Fruit fly (Drosophila melanogaster) whole organism, embryonic: ENCODE measurements around the gene Hmr.

Experiments
- CG10366 ChIP-seq: fragments of 200-800 bp; sonication (Bioruptor generic); IDR thresholded peaks from 2 replicates; pipeline ENCODE4 v1.3.6; 2022; ENCODE audit warnings: missing biosample characterization, missing genetic modification characterization
- CG10431 ChIP-seq: fragments of 200-800 bp; sonication (Bioruptor generic); optimal IDR thresholded peaks from 3 replicates; lab custom pipeline; 2018; ENCODE audit warnings: missing biosample characterization, mild to moderate bottlenecking, missing genetic modification characterization
- CG10654 ChIP-seq: fragments of 200-800 bp; sonication (Bioruptor generic); optimal IDR thresholded peaks from 2 replicates; lab custom pipeline; 2016; ENCODE audit warnings: missing biosample characterization, missing genetic modification characterization
- CG11695 ChIP-seq: fragments of 200-800 bp; sonication (Bioruptor generic); IDR thresholded peaks from 3 replicates; pipeline ENCODE4 v1.3.6; 2022; ENCODE audit warnings: missing biosample characterization, missing genetic modification characterization
- CG12155 ChIP-seq: fragments of 200-800 bp; sonication (Bioruptor generic); optimal IDR thresholded peaks from 3 replicates; lab custom pipeline; 2016; ENCODE audit warnings: missing biosample characterization, missing genetic modification characterization
- CG12942 ChIP-seq: fragments of 200-800 bp; sonication (Bioruptor generic); optimal IDR thresholded peaks from 3 replicates; lab custom pipeline; 2016; ENCODE audit warnings: missing biosample characterization, missing genetic modification characterization
- CG14710 ChIP-seq: fragments of 200-800 bp; sonication (Bioruptor generic); optimal IDR thresholded peaks from 3 replicates; lab custom pipeline; 2019; ENCODE audit warnings: missing biosample characterization, mild to moderate bottlenecking, missing genetic modification characterization, moderate library complexity
- CG18262 ChIP-seq: fragments of 200-800 bp; optimal IDR thresholded peaks from 3 replicates; lab custom pipeline; 2019; ENCODE audit warnings: missing biosample characterization, mild to moderate bottlenecking, missing genetic modification characterization, moderate library complexity
- CG18619 ChIP-seq: fragments of 200-800 bp; sonication (Bioruptor generic); optimal IDR thresholded peaks from 3 replicates; lab custom pipeline; 2017; ENCODE audit warnings: missing biosample characterization, mild to moderate bottlenecking, missing genetic modification characterization
- CG2120 ChIP-seq: fragments of 200-800 bp; sonication (Bioruptor generic); optimal IDR thresholded peaks from 3 replicates; lab custom pipeline; 2016; ENCODE audit warnings: missing biosample characterization, missing genetic modification characterization
- CG2129 ChIP-seq: fragments of 200-800 bp; sonication (Bioruptor generic); IDR thresholded peaks from 2 replicates; pipeline ENCODE4 v1.3.6; 2022; ENCODE audit warnings: missing biosample characterization, missing genetic modification characterization; ENCODE audit not compliant: partially characterized antibody
- CG30431 ChIP-seq: fragments of 200-800 bp; sonication (Bioruptor generic); optimal IDR thresholded peaks from 2 replicates; lab custom pipeline; 2017; ENCODE audit warnings: missing biosample characterization, missing genetic modification characterization
- CG31441 ChIP-seq: fragments of 200-800 bp; sonication (Bioruptor generic); IDR thresholded peaks from 2 replicates; pipeline ENCODE4 v1.3.6; 2022; ENCODE audit warnings: missing biosample characterization, missing genetic modification characterization
- CG32767 ChIP-seq: fragments of 200-800 bp; sonication (Bioruptor generic); IDR thresholded peaks from 2 replicates; pipeline ENCODE4 v1.3.6; 2022; ENCODE audit warnings: missing biosample characterization, missing genetic modification characterization
- CG3281 ChIP-seq: fragments of 200-800 bp; sonication (Bioruptor generic); optimal IDR thresholded peaks from 3 replicates; lab custom pipeline; 2017; ENCODE audit warnings: missing biosample characterization, mild to moderate bottlenecking, missing genetic modification characterization
- CG34224 ChIP-seq: fragments of 200-800 bp; sonication (Bioruptor generic); IDR thresholded peaks from 3 replicates; pipeline ENCODE4 v1.3.6; 2022; ENCODE audit warnings: missing biosample characterization, missing genetic modification characterization; ENCODE audit not compliant: partially characterized antibody
- CG4707 ChIP-seq: fragments of 200-800 bp; sonication (Bioruptor generic); optimal IDR thresholded peaks from 2 replicates; lab custom pipeline; 2018; ENCODE audit warnings: missing biosample characterization, mild to moderate bottlenecking, missing genetic modification characterization, moderate library complexity
- CG6254 ChIP-seq: fragments of 200-800 bp; sonication (Bioruptor generic); optimal IDR thresholded peaks from 3 replicates; lab custom pipeline; 2017; ENCODE audit warnings: mild to moderate bottlenecking, missing biosample characterization, missing genetic modification reagents, missing genetic modification characterization
- CG6272 ChIP-seq: fragments of 200-800 bp; sonication (Bioruptor generic); IDR thresholded peaks from 2 replicates; pipeline ENCODE4 v1.3.6; 2022; ENCODE audit warnings: missing biosample characterization, missing genetic modification characterization
- CG7271 ChIP-seq: fragments of 200-800 bp; sonication (Bioruptor generic); optimal IDR thresholded peaks from 2 replicates; lab custom pipeline; 2018; ENCODE audit warnings: missing biosample characterization, mild to moderate bottlenecking, missing genetic modification characterization, moderate library complexity
- CG8388 ChIP-seq: fragments of 200-800 bp; sonication (Bioruptor generic); optimal IDR thresholded peaks from 2 replicates; lab custom pipeline; 2019; ENCODE audit warnings: missing biosample characterization, mild to moderate bottlenecking, missing genetic modification characterization, moderate library complexity
- CG9437 ChIP-seq: fragments of 200-800 bp; sonication (Bioruptor generic); optimal IDR thresholded peaks from 2 replicates; lab custom pipeline; 2018; ENCODE audit warnings: missing biosample characterization, mild to moderate bottlenecking, missing genetic modification characterization
- CG9817 ChIP-seq: fragments of 200-800 bp; sonication (Bioruptor generic); optimal IDR thresholded peaks from 2 replicates; lab custom pipeline; 2018; ENCODE audit warnings: missing biosample characterization, mild to moderate bottlenecking, missing genetic modification characterization, moderate library complexity
- CG9876 ChIP-seq: fragments of 200-800 bp; sonication (Bioruptor generic); optimal IDR thresholded peaks from 2 replicates; lab custom pipeline; 2016; ENCODE audit warnings: missing biosample characterization, missing genetic modification characterization
- Chrac-16 ChIP-seq: fragments of 200-800 bp; sonication (Bioruptor generic); optimal IDR thresholded peaks from 3 replicates; lab custom pipeline; 2016; ENCODE audit warnings: missing biosample characterization, missing genetic modification characterization
- CoRest ChIP-seq: fragments of 200-800 bp; sonication (Bioruptor generic); optimal IDR thresholded peaks from 3 replicates; lab custom pipeline; 2018; ENCODE audit warnings: missing biosample characterization, mild to moderate bottlenecking, missing genetic modification characterization, moderate library complexity
- Dip3 ChIP-seq: fragments of 200-800 bp; sonication (Bioruptor generic); optimal IDR thresholded peaks from 3 replicates; lab custom pipeline; 2016; ENCODE audit warnings: missing biosample characterization, missing genetic modification characterization
- Doc2 ChIP-seq: fragments of 200-800 bp; sonication (Bioruptor generic); IDR thresholded peaks from 2 replicates; pipeline ENCODE4 v1.3.6; 2022; ENCODE audit warnings: missing biosample characterization, missing genetic modification characterization
- E2f1 ChIP-seq: fragments of 200-800 bp; sonication (Bioruptor generic); IDR thresholded peaks from 2 replicates; pipeline ENCODE4 v1.3.6; 2022; ENCODE audit warnings: missing biosample characterization, missing genetic modification characterization
- Fer3 ChIP-seq: fragments of 200-800 bp; sonication (Bioruptor generic); optimal IDR thresholded peaks from 2 replicates; lab custom pipeline; 2018; ENCODE audit warnings: missing biosample characterization, mild to moderate bottlenecking, missing genetic modification characterization, moderate library complexity
- MTF-1 ChIP-seq: fragments of 200-800 bp; sonication (Bioruptor generic); optimal IDR thresholded peaks from 2 replicates; lab custom pipeline; 2018; ENCODE audit warnings: missing biosample characterization, mild to moderate bottlenecking, missing genetic modification characterization, borderline replicate concordance
- Meics ChIP-seq: fragments of 200-800 bp; sonication (Bioruptor generic); optimal IDR thresholded peaks from 2 replicates; lab custom pipeline; 2017; ENCODE audit warnings: missing biosample characterization, mild to moderate bottlenecking, missing genetic modification characterization
- Pdp1 ChIP-seq, 2 experiments: fragments of 200-800 bp; sonication (Bioruptor generic); optimal IDR thresholded peaks; 3 replicates each; lab custom pipeline; 2016; ENCODE audit warnings: missing biosample characterization in 2 of 2, missing genetic modification characterization in 2 of 2, mild to moderate bottlenecking in 1 of 2, moderate library complexity in 1 of 2
- Rfx ChIP-seq: fragments of 200-800 bp; sonication (Bioruptor generic); IDR thresholded peaks from 2 replicates; pipeline ENCODE4 v1.3.6; 2022; ENCODE audit warnings: missing biosample characterization, missing genetic modification characterization
- Side ChIP-seq: fragments of 200-800 bp; sonication (Bioruptor generic); optimal IDR thresholded peaks from 2 replicates; lab custom pipeline; 2016; ENCODE audit warnings: missing biosample characterization, missing genetic modification characterization
- bab2 ChIP-seq: fragments of 200-800 bp; sonication (Bioruptor generic); optimal IDR thresholded peaks from 2 replicates; lab custom pipeline; 2016; ENCODE audit warnings: missing biosample characterization, missing genetic modification characterization
- bsh ChIP-seq, 2 experiments: fragments of 200-800 bp; sonication (Bioruptor generic); optimal IDR thresholded peaks; 2 replicates each; lab custom pipeline; 2017 to 2018; ENCODE audit warnings: mild to moderate bottlenecking in 2 of 2, missing biosample characterization in 2 of 2, missing genetic modification characterization in 2 of 2, moderate library complexity in 1 of 2
- btn ChIP-seq: fragments of 200-800 bp; sonication (Bioruptor generic); optimal IDR thresholded peaks from 2 replicates; lab custom pipeline; 2016; ENCODE audit warnings: missing biosample characterization, missing genetic modification characterization
- caup ChIP-seq: fragments of 200-800 bp; sonication (Bioruptor generic); optimal IDR thresholded peaks from 3 replicates; lab custom pipeline; 2017; ENCODE audit warnings: missing biosample characterization, mild to moderate bottlenecking, missing genetic modification characterization, moderate library complexity; ENCODE audit not compliant: severe bottlenecking
- fd96Cb ChIP-seq: fragments of 200-800 bp; sonication (Bioruptor generic); optimal IDR thresholded peaks from 2 replicates; lab custom pipeline; 2018; ENCODE audit warnings: missing biosample characterization, mild to moderate bottlenecking, missing genetic modification characterization, moderate library complexity
- gro ChIP-seq: fragments of 200-800 bp; sonication (Bioruptor generic); optimal IDR thresholded peaks from 2 replicates; lab custom pipeline; 2016; ENCODE audit warnings: missing biosample characterization, missing genetic modification characterization
- gsb-n ChIP-seq: fragments of 200-800 bp; sonication (Bioruptor generic); optimal IDR thresholded peaks from 3 replicates; lab custom pipeline; 2018; ENCODE audit warnings: missing biosample characterization, mild to moderate bottlenecking, missing genetic modification characterization
- lab ChIP-seq: fragments of 200-800 bp; sonication (Bioruptor generic); optimal IDR thresholded peaks from 3 replicates; lab custom pipeline; 2017; ENCODE audit warnings: missing biosample characterization, missing genetic modification characterization, mild to moderate bottlenecking, moderate library complexity, missing genetic modification reagents
- lmd ChIP-seq: fragments of 200-800 bp; sonication (Bioruptor generic); IDR thresholded peaks from 2 replicates; pipeline ENCODE4 v1.3.6; 2022; ENCODE audit warnings: missing biosample characterization, missing genetic modification characterization
- mam ChIP-seq: fragments of 200-800 bp; sonication (Bioruptor generic); optimal IDR thresholded peaks from 3 replicates; lab custom pipeline; 2016; ENCODE audit warnings: missing biosample characterization, missing genetic modification characterization
- nerfin-1 ChIP-seq: fragments of 200-800 bp; sonication (Bioruptor generic); optimal IDR thresholded peaks from 3 replicates; lab custom pipeline; 2019; ENCODE audit warnings: missing biosample characterization, mild to moderate bottlenecking, missing genetic modification characterization, moderate library complexity
- pho ChIP-seq: fragments of 200-800 bp; sonication (Bioruptor generic); optimal IDR thresholded peaks from 2 replicates; lab custom pipeline; 2016; ENCODE audit warnings: missing biosample characterization, missing genetic modification characterization
- salm ChIP-seq: fragments of 200-800 bp; sonication (Bioruptor generic); optimal IDR thresholded peaks from 2 replicates; lab custom pipeline; 2018; ENCODE audit warnings: missing biosample characterization, mild to moderate bottlenecking, missing genetic modification characterization
- scrt ChIP-seq: fragments of 200-800 bp; sonication (Bioruptor generic); optimal IDR thresholded peaks from 2 replicates; lab custom pipeline; 2018; ENCODE audit warnings: missing biosample characterization, mild to moderate bottlenecking, missing genetic modification characterization, moderate library complexity
- wor ChIP-seq: fragments of 200-800 bp; sonication (Bioruptor generic); IDR thresholded peaks from 2 replicates; pipeline ENCODE4 v1.3.6; 2022; ENCODE audit warnings: missing biosample characterization, missing genetic modification characterization

Gene Hmr

dm6 chrX:10628874-10629273 lies 33.2 kb upstream of the Hmr start:
- peak; percentile 66 for TF ChIP-seq CG31441 (GFP tag; lab: Robert Waterston, UW)
- TF ChIP-seq gsb-n: peak; percentile 34
- peak; percentile 16 for TF ChIP-seq gro (GFP tag; lab: Kevin White, UChicago)
- TF ChIP-seq CG10431 (GFP tag; lab: Kevin White, UChicago): no peak
- TF ChIP-seq CG32767 (GFP tag; lab: Robert Waterston, UW): no peak
- TF ChIP-seq Rfx (GFP tag; lab: Robert Waterston, UW): 0 out of 2 replicates have a peak, but pooled peaks have one; percentile 14
- no peak for TF ChIP-seq CG7271
- TF ChIP-seq CG10366 (GFP tag; lab: Robert Waterston, UW): no peak
- peak; percentile 3 for TF ChIP-seq CG30431
- TF ChIP-seq CG4707: no peak
- peak; percentile 11 for TF ChIP-seq CG9817
- peak; percentile 32 for TF ChIP-seq Fer3 (tag; lab: Kevin White, UChicago)
- peak; percentile 43 for TF ChIP-seq CG14710 (tag; lab: Kevin White, UChicago)
- TF ChIP-seq lab (GFP tag; lab: Kevin White, UChicago): peak; percentile 75
- no peak for TF ChIP-seq CG6272 (GFP tag; lab: Robert Waterston, UW)
- TF ChIP-seq wor (GFP tag; lab: Robert Waterston, UW): no peak
- TF ChIP-seq bab2 (GFP tag; lab: Kevin White, UChicago): peak; percentile 30
- TF ChIP-seq CG12942 (GFP tag; lab: Kevin White, UChicago): peak; percentile 11
- TF ChIP-seq CoRest: peak; percentile 49
- TF ChIP-seq Doc2 (GFP tag; lab: Robert Waterston, UW): no peak
- peak; percentile 27; the same call in 1 of the 2 replicates for TF ChIP-seq lmd (GFP tag; lab: Robert Waterston, UW)
- TF ChIP-seq CG9437 (GFP tag; lab: Kevin White, UChicago): peak; percentile 44
- peak; percentile 40 for TF ChIP-seq CG8388 (GFP tag; lab: Kevin White, UChicago)
- peak; percentile 62 for TF ChIP-seq CG3281 (GFP tag; lab: Kevin White, UChicago)
- no peak for TF ChIP-seq CG9876 (GFP tag; lab: Kevin White, UChicago)
- peak; percentile 5 for TF ChIP-seq Chrac-16
- TF ChIP-seq Dip3 (GFP tag; lab: Kevin White, UChicago): peak; percentile 12
- peak; percentile 71 for TF ChIP-seq Meics
- peak in 1 of 2 experiments; percentile 56 for TF ChIP-seq bsh (GFP tag; optimal IDR thresholded peaks at IDR 0.05; lab: Kevin White, UChicago)
- TF ChIP-seq nerfin-1 (tag; lab: Kevin White, UChicago): no peak
- TF ChIP-seq CG34224 (GFP tag; lab: Robert Waterston, UW): no peak
- TF ChIP-seq CG18262 (tag; lab: Kevin White, UChicago): peak; percentile 74
- peak; percentile 34 for TF ChIP-seq mam (GFP tag; lab: Kevin White, UChicago)
- no peak for TF ChIP-seq CG2129 (GFP tag; lab: Robert Waterston, UW)
- TF ChIP-seq CG6254 (GFP tag; lab: Kevin White, UChicago): peak; percentile 2
- peak; percentile 55 for TF ChIP-seq fd96Cb (tag; lab: Kevin White, UChicago)
- TF ChIP-seq caup (GFP tag; lab: Kevin White, UChicago): peak; percentile 51
- TF ChIP-seq btn (GFP tag; lab: Kevin White, UChicago): no peak
- no peak for TF ChIP-seq MTF-1 (GFP tag; lab: Kevin White, UChicago)
- TF ChIP-seq CG18619: peak; percentile 56
- peak; percentile 10 for TF ChIP-seq Side (GFP tag; lab: Kevin White, UChicago)
- no peak for TF ChIP-seq CG10654 (GFP tag; lab: Kevin White, UChicago)
- TF ChIP-seq salm: no peak
- TF ChIP-seq CG2120: peak; percentile 77
- 0 out of 3 replicates have a peak, but pooled peaks have one; percentile 10 for TF ChIP-seq CG11695 (GFP tag; lab: Robert Waterston, UW)
- TF ChIP-seq scrt (GFP tag; lab: Kevin White, UChicago): peak; percentile 28
- TF ChIP-seq pho (GFP tag; lab: Kevin White, UChicago): peak; percentile 37
- peak; percentile 18; the same call in 1 of the 2 replicates for TF ChIP-seq E2f1 (GFP tag; lab: Robert Waterston, UW)
- peak; percentile 13 for TF ChIP-seq CG12155 (GFP tag; lab: Kevin White, UChicago)
- TF ChIP-seq Pdp1 (GFP tag; optimal IDR thresholded peaks at IDR 0.05; lab: Kevin White, UChicago): peak in 1 of 2 experiments; percentile 25
